Fruit fly (Drosophila melanogaster) whole organism, embryonic: Measurements from ENCODE around the gene veli.

Experiments
- Adf1 ChIP-seq: fragments of 200-800 bp; sonication (Bioruptor generic); IDR thresholded peaks from 2 replicates; pipeline ENCODE4 v1.3.6; 2022; ENCODE audit warnings: missing biosample characterization, missing genetic modification characterization
- CG10147 ChIP-seq: fragments of 200-800 bp; sonication (Bioruptor generic); optimal IDR thresholded peaks from 2 replicates; lab custom pipeline; 2019; ENCODE audit warnings: missing biosample characterization, mild to moderate bottlenecking, missing genetic modification characterization, moderate library complexity
- CG10321 ChIP-seq: fragments of 200-800 bp; sonication (Bioruptor generic); IDR thresholded peaks from 2 replicates; pipeline ENCODE4 v1.3.6; 2022; ENCODE audit warnings: missing biosample characterization, missing genetic modification characterization
- CG10979 ChIP-seq: fragments of 200-800 bp; sonication (Bioruptor generic); optimal IDR thresholded peaks from 2 replicates; lab custom pipeline; 2018; ENCODE audit warnings: missing biosample characterization, mild to moderate bottlenecking, missing genetic modification characterization, moderate library complexity
- CG12391 ChIP-seq: fragments of 200-800 bp; sonication (Bioruptor generic); optimal IDR thresholded peaks from 3 replicates; lab custom pipeline; 2018; ENCODE audit warnings: missing biosample characterization, mild to moderate bottlenecking, missing genetic modification characterization, moderate library complexity
- CG14014 ChIP-seq: fragments of 200-800 bp; sonication (Bioruptor generic); IDR thresholded peaks from 2 replicates; pipeline ENCODE4 v1.3.6; 2022; ENCODE audit warnings: missing biosample characterization, missing genetic modification characterization
- CG16863 ChIP-seq: fragments of 200-800 bp; sonication (Bioruptor generic); optimal IDR thresholded peaks from 3 replicates; lab custom pipeline; 2016; ENCODE audit warnings: missing biosample characterization, missing genetic modification characterization
- CG17568 ChIP-seq: fragments of 200-800 bp; sonication (Bioruptor generic); optimal IDR thresholded peaks from 2 replicates; lab custom pipeline; 2018; ENCODE audit warnings: missing biosample characterization, mild to moderate bottlenecking, missing genetic modification characterization, moderate library complexity
- CG1832 ChIP-seq: fragments of 200-800 bp; sonication (Bioruptor generic); optimal IDR thresholded peaks from 2 replicates; lab custom pipeline; 2017; ENCODE audit warnings: missing biosample characterization, mild to moderate bottlenecking, missing genetic modification characterization, inconsistent platforms
- CG30020 ChIP-seq: fragments of 200-800 bp; optimal IDR thresholded peaks from 2 replicates; lab custom pipeline; 2019; ENCODE audit warnings: missing biosample characterization, mild to moderate bottlenecking, missing genetic modification characterization, moderate library complexity
- CG34224 ChIP-seq: fragments of 200-800 bp; sonication (Bioruptor generic); IDR thresholded peaks from 3 replicates; pipeline ENCODE4 v1.3.6; 2022; ENCODE audit warnings: missing biosample characterization, missing genetic modification characterization; ENCODE audit not compliant: partially characterized antibody
- CG3847 ChIP-seq: fragments of 200-800 bp; sonication (Bioruptor generic); IDR thresholded peaks from 2 replicates; pipeline ENCODE4 v1.3.6; 2022; ENCODE audit warnings: missing biosample characterization, missing genetic modification characterization
- CG6175 ChIP-seq: fragments of 200-800 bp; sonication (Bioruptor generic); IDR thresholded peaks from 3 replicates; pipeline ENCODE4 v1.3.6; 2022; ENCODE audit warnings: missing biosample characterization, missing genetic modification characterization
- CG6272 ChIP-seq: fragments of 200-800 bp; sonication (Bioruptor generic); IDR thresholded peaks from 2 replicates; pipeline ENCODE4 v1.3.6; 2022; ENCODE audit warnings: missing biosample characterization, missing genetic modification characterization
- CG6683 ChIP-seq: fragments of 200-800 bp; sonication (Bioruptor generic); optimal IDR thresholded peaks from 2 replicates; lab custom pipeline; 2017; ENCODE audit warnings: missing biosample characterization, mild to moderate bottlenecking, missing genetic modification characterization, missing genetic modification reagents
- CG7357 ChIP-seq: fragments of 200-800 bp; sonication (Bioruptor generic); IDR thresholded peaks from 3 replicates; pipeline ENCODE4 v1.3.6; 2022; ENCODE audit warnings: missing biosample characterization, missing genetic modification characterization
- CG7556 ChIP-seq: fragments of 200-800 bp; sonication (Bioruptor generic); optimal IDR thresholded peaks from 2 replicates; lab custom pipeline; 2017; ENCODE audit warnings: missing biosample characterization, mild to moderate bottlenecking, missing genetic modification characterization
- CG8388 ChIP-seq: fragments of 200-800 bp; sonication (Bioruptor generic); optimal IDR thresholded peaks from 2 replicates; lab custom pipeline; 2019; ENCODE audit warnings: missing biosample characterization, mild to moderate bottlenecking, missing genetic modification characterization, moderate library complexity
- CG9797 ChIP-seq: fragments of 200-800 bp; sonication (Bioruptor generic); optimal IDR thresholded peaks from 3 replicates; lab custom pipeline; 2018; ENCODE audit warnings: missing biosample characterization, mild to moderate bottlenecking, missing genetic modification characterization
- Drgx ChIP-seq: fragments of 200-800 bp; sonication (Bioruptor generic); IDR thresholded peaks from 2 replicates; pipeline ENCODE4 v1.3.6; 2022; ENCODE audit warnings: missing biosample characterization, missing genetic modification characterization
- HLHmδ ChIP-seq: fragments of 200-800 bp; sonication (Bioruptor generic); optimal IDR thresholded peaks from 2 replicates; lab custom pipeline; 2018; ENCODE audit warnings: missing biosample characterization, mild to moderate bottlenecking, missing genetic modification characterization, moderate library complexity
- HmgD ChIP-seq: fragments of 200-800 bp; sonication (Bioruptor generic); optimal IDR thresholded peaks from 3 replicates; lab custom pipeline; 2016; ENCODE audit warnings: missing biosample characterization, missing genetic modification characterization
- Hsf ChIP-seq: fragments of 200-800 bp; sonication (Bioruptor generic); optimal IDR thresholded peaks from 3 replicates; lab custom pipeline; 2016; ENCODE audit warnings: missing biosample characterization, missing genetic modification characterization
- Jarid2 ChIP-seq: fragments of 200-800 bp; sonication (Bioruptor generic); optimal IDR thresholded peaks from 3 replicates; lab custom pipeline; 2017; ENCODE audit warnings: mild to moderate bottlenecking, missing biosample characterization, missing genetic modification reagents, missing genetic modification characterization
- NFAT ChIP-seq: fragments of 200-800 bp; sonication (Bioruptor generic); IDR thresholded peaks from 2 replicates; pipeline ENCODE4 v1.3.6; 2022; ENCODE audit warnings: missing biosample characterization, missing genetic modification characterization
- Nf-YA ChIP-seq: fragments of 200-800 bp; sonication (Bioruptor generic); IDR thresholded peaks from 2 replicates; pipeline ENCODE4 v1.3.6; 2022; ENCODE audit warnings: missing biosample characterization, missing genetic modification characterization
- Nf-YB ChIP-seq: fragments of 200-800 bp; sonication (Bioruptor generic); optimal IDR thresholded peaks from 3 replicates; lab custom pipeline; 2019; ENCODE audit warnings: missing biosample characterization, mild to moderate bottlenecking, missing genetic modification characterization, moderate library complexity
- Nf-YC ChIP-seq: fragments of 200-800 bp; optimal IDR thresholded peaks from 3 replicates; lab custom pipeline; 2019; ENCODE audit warnings: missing biosample characterization, mild to moderate bottlenecking, missing genetic modification characterization, moderate library complexity
- Opbp ChIP-seq: fragments of 200-800 bp; sonication (Bioruptor generic); IDR thresholded peaks from 3 replicates; pipeline ENCODE4 v1.3.6; 2022; ENCODE audit warnings: missing biosample characterization, missing genetic modification characterization; ENCODE audit not compliant: partially characterized antibody
- Trl ChIP-seq, 3 experiments: fragments of >200 bp in 2 of 3; fragments of 200-800 bp in 1 of 3; sonication (Bioruptor generic) in 1 of 3; optimal IDR thresholded peaks; 2 replicates in 1 of 3; 3 replicates in 2 of 3; lab custom pipeline; 2016 to 2017; ENCODE audit warnings: missing biosample characterization in 1 of 3, missing genetic modification characterization in 1 of 3
- Vsx1 ChIP-seq: fragments of 200-800 bp; sonication (Bioruptor generic); optimal IDR thresholded peaks from 2 replicates; lab custom pipeline; 2017; ENCODE audit warnings: missing biosample characterization, mild to moderate bottlenecking, missing genetic modification characterization, missing genetic modification reagents
- bbx ChIP-seq: fragments of 200-800 bp; sonication (Bioruptor generic); IDR thresholded peaks from 2 replicates; pipeline ENCODE4 v1.3.6; 2022; ENCODE audit warnings: missing biosample characterization, missing genetic modification characterization; ENCODE audit not compliant: partially characterized antibody
- cg ChIP-seq: fragments of 200-800 bp; sonication (Bioruptor generic); optimal IDR thresholded peaks from 3 replicates; lab custom pipeline; 2019; ENCODE audit warnings: missing biosample characterization, mild to moderate bottlenecking, missing genetic modification characterization, moderate library complexity
- croc ChIP-seq: fragments of 200-800 bp; sonication (Bioruptor generic); conservative IDR thresholded peaks from 3 replicates; pipeline ENCODE4 v1.3.6; 2022; ENCODE audit warnings: missing biosample characterization, missing genetic modification characterization
- dmrt99B ChIP-seq: fragments of 200-800 bp; sonication (Bioruptor generic); optimal IDR thresholded peaks from 2 replicates; lab custom pipeline; 2018; ENCODE audit warnings: missing biosample characterization, mild to moderate bottlenecking, missing genetic modification characterization, moderate library complexity
- jing ChIP-seq: fragments of 200-800 bp; sonication (Bioruptor generic); optimal IDR thresholded peaks from 2 replicates; lab custom pipeline; 2018; ENCODE audit warnings: missing biosample characterization, mild to moderate bottlenecking, missing genetic modification characterization
- luna ChIP-seq: fragments of 200-800 bp; sonication (Bioruptor generic); optimal IDR thresholded peaks from 2 replicates; lab custom pipeline; 2016; ENCODE audit warnings: missing biosample characterization, missing genetic modification characterization
- mld ChIP-seq: fragments of 200-800 bp; sonication (Bioruptor generic); IDR thresholded peaks from 3 replicates; pipeline ENCODE4 v1.3.6; 2022; ENCODE audit warnings: missing biosample characterization, missing genetic modification characterization; ENCODE audit not compliant: partially characterized antibody
- nom ChIP-seq: fragments of 200-800 bp; sonication (Bioruptor generic); optimal IDR thresholded peaks from 2 replicates; lab custom pipeline; 2017; ENCODE audit warnings: missing biosample characterization, missing genetic modification characterization, mild to moderate bottlenecking, moderate library complexity, missing genetic modification reagents
- oc ChIP-seq: fragments of 200-800 bp; sonication (Bioruptor generic); optimal IDR thresholded peaks from 2 replicates; lab custom pipeline; 2018; ENCODE audit warnings: missing biosample characterization, mild to moderate bottlenecking, missing genetic modification characterization, moderate library complexity
- onecut ChIP-seq: fragments of 200-800 bp; sonication (Bioruptor generic); IDR thresholded peaks from 2 replicates; pipeline ENCODE4 v1.3.6; 2022; ENCODE audit warnings: missing biosample characterization, missing genetic modification characterization
- sima ChIP-seq: fragments of 200-800 bp; sonication (Bioruptor generic); optimal IDR thresholded peaks from 2 replicates; lab custom pipeline; 2016; ENCODE audit warnings: missing biosample characterization, missing genetic modification characterization
- wek ChIP-seq: fragments of 200-800 bp; sonication (Bioruptor generic); optimal IDR thresholded peaks from 3 replicates; lab custom pipeline; 2018; ENCODE audit warnings: missing biosample characterization, mild to moderate bottlenecking, missing genetic modification characterization, moderate library complexity
- zfh2 ChIP-seq: fragments of 200-800 bp; sonication (Bioruptor generic); optimal IDR thresholded peaks from 2 replicates; lab custom pipeline; 2016; ENCODE audit warnings: missing biosample characterization, missing genetic modification characterization

Gene veli

DNA sequence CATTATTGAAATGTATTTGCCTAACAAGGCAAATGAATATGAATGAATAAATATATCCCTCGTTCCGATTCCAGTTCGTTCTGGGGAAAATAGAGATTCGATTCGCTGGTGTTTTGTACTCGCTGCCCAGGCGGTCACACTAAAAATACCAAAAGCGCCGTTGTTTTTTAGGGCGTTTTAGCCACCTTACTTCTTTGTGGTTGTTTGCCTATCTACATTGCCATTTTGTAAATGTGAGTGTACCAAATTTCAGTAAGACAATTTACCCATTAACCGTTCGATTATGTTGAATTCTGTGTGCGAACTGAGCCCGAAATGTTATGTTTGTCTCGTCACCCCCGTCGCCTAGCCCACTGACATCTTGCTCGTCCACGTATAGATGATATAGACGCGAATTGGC, 32.1 kb upstream of the veli start, which contains the start of the genes CG33095 and CG33096 (continued):
- peak; percentile 83 for TF ChIP-seq CG30020 (tag; lab: Kevin White, UChicago)
- TF ChIP-seq CG12391, result no peak
- TF ChIP-seq sima, result no peak
- no peak for TF ChIP-seq dmrt99B (tag; lab: Kevin White, UChicago)
- TF ChIP-seq HmgD (GFP tag; lab: Kevin White, UChicago), result peak; percentile 7
- TF ChIP-seq onecut (GFP tag; lab: Robert Waterston, UW), result no peak
- TF ChIP-seq CG9797 (GFP tag; lab: Kevin White, UChicago), result peak; percentile 75
- no peak for TF ChIP-seq croc (GFP tag; lab: Robert Waterston, UW)
- TF ChIP-seq cg (GFP tag; lab: Kevin White, UChicago), result peak; percentile 71
- TF ChIP-seq Drgx, result no peak
- no peak for TF ChIP-seq CG7357 (GFP tag; lab: Robert Waterston, UW)
- TF ChIP-seq CG3847, result no peak
- TF ChIP-seq CG34224 (GFP tag; lab: Robert Waterston, UW), result no peak
- no peak for TF ChIP-seq CG6683 (GFP tag; lab: Kevin White, UChicago)

DNA sequence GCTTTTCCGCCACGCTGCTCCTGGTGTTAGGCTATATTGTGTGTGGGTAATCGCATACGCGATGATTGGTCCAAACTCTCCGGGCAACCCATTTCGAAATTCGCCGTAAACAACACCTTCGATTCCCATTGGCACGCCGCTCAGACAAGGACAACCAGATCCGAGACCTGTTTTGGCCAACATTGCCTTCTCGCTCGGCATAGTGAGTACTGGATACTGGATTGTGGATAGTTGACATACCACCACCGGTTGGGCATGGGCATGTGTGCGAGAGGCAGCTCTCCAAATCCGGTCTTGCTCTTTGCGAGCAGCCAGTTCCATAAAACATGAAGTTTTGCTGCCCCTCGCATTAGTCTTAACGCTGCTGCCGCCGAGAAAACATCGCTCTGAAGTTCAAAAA, 29.2 kb upstream of the veli start, which contains the start of gene fd96Cb:
Gene fd96Cb (plus strand): TSS at position 374 of the 400 bp plus-strand sequence.
- TF ChIP-seq croc (GFP tag; lab: Robert Waterston, UW), result no peak
- TF ChIP-seq CG7556 (GFP tag; lab: Kevin White, UChicago), result no peak
- TF ChIP-seq nom, result peak; percentile 31
- peak; percentile 73 for TF ChIP-seq Jarid2
- no peak for TF ChIP-seq CG10979
- TF ChIP-seq Adf1 (GFP tag; lab: Robert Waterston, UW), result peak; percentile 31; the same call in 1 of the 2 replicates
- no peak for TF ChIP-seq CG16863 (GFP tag; lab: Kevin White, UChicago)
- TF ChIP-seq Nf-YA (GFP tag; lab: Robert Waterston, UW), result peak; percentile 95
- TF ChIP-seq luna (GFP tag; lab: Kevin White, UChicago), result no peak
- no peak for TF ChIP-seq wek (GFP tag; lab: Kevin White, UChicago)
- TF ChIP-seq NFAT (GFP tag; lab: Robert Waterston, UW), result no peak
- no peak for TF ChIP-seq Hsf (GFP tag; lab: Kevin White, UChicago)
- TF ChIP-seq oc (tag; lab: Kevin White, UChicago), result peak; percentile 64
- TF ChIP-seq CG10147 (GFP tag; lab: Kevin White, UChicago), result no peak
- TF ChIP-seq CG17568 (GFP tag; lab: Kevin White, UChicago), result no peak
- peak; percentile 88 for TF ChIP-seq CG1832 (GFP tag; lab: Kevin White, UChicago)
- TF ChIP-seq jing, result peak; percentile 34
- TF ChIP-seq HmgD (GFP tag; lab: Kevin White, UChicago), result peak; percentile 21
- TF ChIP-seq zfh2 (GFP tag; lab: Kevin White, UChicago), result no peak
- TF ChIP-seq CG8388 (GFP tag; lab: Kevin White, UChicago), result no peak
- TF ChIP-seq Nf-YB (GFP tag; lab: Kevin White, UChicago), result peak; percentile 100
- TF ChIP-seq HLHmδ, result no peak
- no peak for TF ChIP-seq CG6272 (GFP tag; lab: Robert Waterston, UW)
- TF ChIP-seq Trl (optimal IDR thresholded peaks at IDR 0.05; lab: Kevin White, UChicago), result peak; percentile 30 to 49
- no peak for TF ChIP-seq Trl (GFP tag; optimal IDR thresholded peaks at IDR 0.05; lab: Kevin White, UChicago)
- no peak for TF ChIP-seq Vsx1 (GFP tag; lab: Kevin White, UChicago)
- TF ChIP-seq cg (GFP tag; lab: Kevin White, UChicago), result peak; percentile 64
- no peak for TF ChIP-seq CG14014 (GFP tag; lab: Robert Waterston, UW)
- TF ChIP-seq CG10321 (GFP tag; lab: Robert Waterston, UW), result peak; percentile 94
- 0 out of 3 replicates have a peak, but pooled peaks have one; percentile 55 for TF ChIP-seq mld (GFP tag; lab: Robert Waterston, UW)
- TF ChIP-seq CG6175 (GFP tag; lab: Robert Waterston, UW), result no peak
- TF ChIP-seq Nf-YC (tag; lab: Kevin White, UChicago), result peak; percentile 100
- TF ChIP-seq Opbp (GFP tag; lab: Robert Waterston, UW), result peak; percentile 34; the same call in 1 of the 3 replicates
- TF ChIP-seq bbx (GFP tag; lab: Robert Waterston, UW), result no peak
